Worm (Caenorhabditis elegans) whole organism, L3 larva: ENCODE measurements around the gene nhr-39.

Experiments
- ceh-82 ChIP-seq: fragments of 150-350 bp; optimal IDR thresholded peaks from 2 replicates; lab custom pipeline; 2014; ENCODE audit warnings: missing biosample characterization, missing genetic modification characterization
- eor-1 ChIP-seq, 2 experiments: fragments of 150-350 bp; optimal IDR thresholded peaks; 2 replicates each; lab custom pipeline; 2014 to 2018; ENCODE audit warnings: missing biosample characterization in 2 of 2, missing genetic modification characterization in 2 of 2
- fkh-2 ChIP-seq: fragments of 150-350 bp; optimal IDR thresholded peaks from 2 replicates; lab custom pipeline; 2014; ENCODE audit warnings: missing biosample characterization, missing genetic modification reagents, missing genetic modification characterization
- lsy-12 ChIP-seq: sonication (generic microtip); optimal IDR thresholded peaks from 2 replicates; lab custom pipeline; 2016; ENCODE audit warnings: mild to moderate bottlenecking, missing genetic modification characterization, missing compliant biosample characterization
- mdl-1 ChIP-seq: fragments of 150-350 bp; optimal IDR thresholded peaks from 2 replicates; lab custom pipeline; 2014; ENCODE audit warnings: missing biosample characterization, missing genetic modification characterization
- nhr-11 ChIP-seq: fragments of 150-350 bp; optimal IDR thresholded peaks from 2 replicates; lab custom pipeline; 2014; ENCODE audit warnings: missing biosample characterization, missing genetic modification characterization
- nhr-25 ChIP-seq: sonication (generic microtip); optimal IDR thresholded peaks from 2 replicates; lab custom pipeline; 2017; ENCODE audit warnings: missing biosample characterization, missing genetic modification characterization
- nhr-77 ChIP-seq: fragments of 150-350 bp; optimal IDR thresholded peaks from 2 replicates; lab custom pipeline; 2014; ENCODE audit warnings: missing biosample characterization, missing genetic modification characterization
- snpc-4 ChIP-seq: fragments of 150-350 bp; optimal IDR thresholded peaks from 2 replicates; lab custom pipeline; 2014; ENCODE audit warnings: missing biosample characterization, missing genetic modification characterization
- unc-39 ChIP-seq: sonication (generic microtip); optimal IDR thresholded peaks from 4 replicates; lab custom pipeline; 2017; ENCODE audit warnings: missing biosample characterization, missing genetic modification characterization
- zag-1 ChIP-seq: fragments of 150-350 bp; optimal IDR thresholded peaks from 2 replicates; lab custom pipeline; 2014; ENCODE audit warnings: missing biosample characterization, missing genetic modification characterization

- TF ChIP-seq nhr-25 (tag; lab: Kevin White, UChicago) (no peak), nhr-77 (tag; lab: Kevin White, UChicago) (no peak), mdl-1 (tag; lab: Kevin White, UChicago) (no peak), snpc-4 (tag; lab: Kevin White, UChicago) (no peak), fkh-2 (tag; lab: Kevin White, UChicago) (no peak), ceh-82 (tag; lab: Kevin White, UChicago) (no peak), lsy-12 (tag; lab: Kevin White, UChicago) (no peak), unc-39 (tag; lab: Kevin White, UChicago) (no peak), zag-1 (tag; lab: Kevin White, UChicago) (no peak), nhr-11 (no peak), eor-1 (tag; optimal IDR thresholded peaks at IDR 0.05; lab: Kevin White, UChicago) (no peak)
Measured at ce11 chrV:9297332-9297731, 5.8 kb upstream of the nhr-39 start, which contains the start of gene F44A2.5.
